Fruit fly (Drosophila melanogaster) whole organism, embryonic: ENCODE data around the gene TwdlC.
A peak's percentile ranks its signal among the peaks of the same experiment; 100 is the strongest.

ENCODE experiments used
- Awh ChIP-seq: fragments of 200-800 bp; sonication (Bioruptor generic); IDR thresholded peaks from 2 replicates; pipeline ENCODE4, ENCODE4 v1.3.6; 2022; ENCODE audit warnings: missing biosample characterization, missing genetic modification characterization
- Bteb2 ChIP-seq: fragments of 200-800 bp; sonication (Bioruptor generic); optimal IDR thresholded peaks from 2 replicates; lab custom pipeline; 2016; ENCODE audit warnings: missing biosample characterization, missing genetic modification characterization
- CG1024 ChIP-seq: fragments of 200-800 bp; sonication (Bioruptor generic); IDR thresholded peaks from 2 replicates; pipeline ENCODE4 v1.3.6; 2022; ENCODE audit warnings: missing biosample characterization, missing genetic modification characterization
- CG11695 ChIP-seq: fragments of 200-800 bp; sonication (Bioruptor generic); IDR thresholded peaks from 3 replicates; pipeline ENCODE4 v1.3.6; 2022; ENCODE audit warnings: missing biosample characterization, missing genetic modification characterization
- CG11696 ChIP-seq: fragments of 200-800 bp; sonication (Bioruptor generic); IDR thresholded peaks from 2 replicates; pipeline ENCODE4 v1.3.6; 2022; ENCODE audit warnings: missing biosample characterization, missing genetic modification characterization
- CG13123 ChIP-seq: fragments of 200-800 bp; sonication (Bioruptor generic); optimal IDR thresholded peaks from 2 replicates; lab custom pipeline; 2016; ENCODE audit warnings: missing biosample characterization, missing genetic modification characterization
- CG13894 ChIP-seq: fragments of 200-800 bp; sonication (Bioruptor generic); optimal IDR thresholded peaks from 3 replicates; lab custom pipeline; 2018; ENCODE audit warnings: missing biosample characterization, mild to moderate bottlenecking, missing genetic modification characterization, moderate library complexity
- CG15479 ChIP-seq: fragments of 200-800 bp; sonication (Bioruptor generic); optimal IDR thresholded peaks from 3 replicates; lab custom pipeline; 2019; ENCODE audit warnings: missing biosample characterization, mild to moderate bottlenecking, missing genetic modification characterization, moderate library complexity
- CG17612 ChIP-seq: fragments of 200-800 bp; sonication (Bioruptor generic); IDR thresholded peaks from 2 replicates; pipeline ENCODE4 v1.3.6; 2022; ENCODE audit warnings: missing biosample characterization, missing genetic modification characterization
- CG18599 ChIP-seq: fragments of 200-800 bp; sonication (Bioruptor generic); optimal IDR thresholded peaks from 3 replicates; lab custom pipeline; 2017; ENCODE audit warnings: missing biosample characterization, missing genetic modification characterization, mild to moderate bottlenecking, moderate library complexity, missing genetic modification reagents
- CG18764 ChIP-seq: fragments of 200-800 bp; sonication (Bioruptor generic); optimal IDR thresholded peaks from 3 replicates; lab custom pipeline; 2016; ENCODE audit warnings: missing biosample characterization, missing genetic modification characterization
- CG30020 ChIP-seq: fragments of 200-800 bp; optimal IDR thresholded peaks from 2 replicates; lab custom pipeline; 2019; ENCODE audit warnings: missing biosample characterization, mild to moderate bottlenecking, missing genetic modification characterization, moderate library complexity
- CG31388 ChIP-seq: fragments of 200-800 bp; sonication (Bioruptor generic); optimal IDR thresholded peaks from 2 replicates; lab custom pipeline; 2016; ENCODE audit warnings: missing biosample characterization, missing genetic modification characterization
- CG33213 ChIP-seq: fragments of 200-800 bp; sonication (Bioruptor generic); optimal IDR thresholded peaks from 3 replicates; lab custom pipeline; 2016; ENCODE audit warnings: missing biosample characterization, missing genetic modification characterization
- CG3847 ChIP-seq: fragments of 200-800 bp; sonication (Bioruptor generic); IDR thresholded peaks from 2 replicates; pipeline ENCODE4 v1.3.6; 2022; ENCODE audit warnings: missing biosample characterization, missing genetic modification characterization
- CG6272 ChIP-seq: fragments of 200-800 bp; sonication (Bioruptor generic); IDR thresholded peaks from 2 replicates; pipeline ENCODE4 v1.3.6; 2022; ENCODE audit warnings: missing biosample characterization, missing genetic modification characterization
- CG6683 ChIP-seq: fragments of 200-800 bp; sonication (Bioruptor generic); optimal IDR thresholded peaks from 2 replicates; lab custom pipeline; 2017; ENCODE audit warnings: missing biosample characterization, mild to moderate bottlenecking, missing genetic modification characterization, missing genetic modification reagents
- CG6813 ChIP-seq: fragments of 200-800 bp; sonication (Bioruptor generic); optimal IDR thresholded peaks from 2 replicates; lab custom pipeline; 2017; ENCODE audit warnings: missing biosample characterization, missing genetic modification characterization, mild to moderate bottlenecking, moderate library complexity, missing genetic modification reagents
- CG7556 ChIP-seq: fragments of 200-800 bp; sonication (Bioruptor generic); optimal IDR thresholded peaks from 2 replicates; lab custom pipeline; 2017; ENCODE audit warnings: missing biosample characterization, mild to moderate bottlenecking, missing genetic modification characterization
- CG9727 ChIP-seq: fragments of 200-800 bp; sonication (Bioruptor generic); optimal IDR thresholded peaks from 3 replicates; lab custom pipeline; 2017; ENCODE audit warnings: missing biosample characterization, mild to moderate bottlenecking, missing genetic modification characterization
- Dbx ChIP-seq: fragments of 200-800 bp; sonication (Bioruptor generic); IDR thresholded peaks from 3 replicates; pipeline ENCODE4 v1.3.6; 2022; ENCODE audit warnings: missing biosample characterization, missing genetic modification characterization
- Dfd ChIP-seq, 2 experiments: fragments of >200 bp; optimal IDR thresholded peaks; 2 replicates each; lab custom pipeline; 2017; ENCODE audit warnings: missing biosample characterization in 2 of 2, missing genetic modification characterization in 2 of 2
- Jarid2 ChIP-seq: fragments of 200-800 bp; sonication (Bioruptor generic); optimal IDR thresholded peaks from 3 replicates; lab custom pipeline; 2017; ENCODE audit warnings: mild to moderate bottlenecking, missing biosample characterization, missing genetic modification reagents, missing genetic modification characterization
- Lim3 ChIP-seq: fragments of 200-800 bp; sonication (Bioruptor generic); IDR thresholded peaks from 2 replicates; pipeline ENCODE4 v1.3.6; 2022; ENCODE audit warnings: missing biosample characterization, missing genetic modification characterization
- Mad ChIP-seq: fragments of 200-800 bp; sonication (Bioruptor generic); optimal IDR thresholded peaks from 2 replicates; lab custom pipeline; 2016; ENCODE audit warnings: missing biosample characterization, missing genetic modification characterization
- Mes4 ChIP-seq: fragments of 200-800 bp; sonication (Bioruptor generic); optimal IDR thresholded peaks from 2 replicates; lab custom pipeline; 2016; ENCODE audit warnings: missing biosample characterization, missing genetic modification characterization
- Myb ChIP-seq: fragments of 200-800 bp; sonication (Bioruptor generic); optimal IDR thresholded peaks from 2 replicates; lab custom pipeline; 2016; ENCODE audit warnings: missing biosample characterization, missing genetic modification characterization
- Nf-YB ChIP-seq: fragments of 200-800 bp; sonication (Bioruptor generic); optimal IDR thresholded peaks from 3 replicates; lab custom pipeline; 2019; ENCODE audit warnings: missing biosample characterization, mild to moderate bottlenecking, missing genetic modification characterization, moderate library complexity
- Oli ChIP-seq: fragments of 200-800 bp; sonication (Bioruptor generic); optimal IDR thresholded peaks from 2 replicates; lab custom pipeline; 2018; ENCODE audit warnings: missing biosample characterization, mild to moderate bottlenecking, missing genetic modification characterization, moderate library complexity
- Ptx1 ChIP-seq: fragments of 200-800 bp; sonication (Bioruptor generic); IDR thresholded peaks from 2 replicates; pipeline ENCODE4 v1.3.6; 2022; ENCODE audit warnings: missing biosample characterization, missing genetic modification characterization
- TFAM ChIP-seq: fragments of 200-800 bp; sonication (Bioruptor generic); optimal IDR thresholded peaks from 2 replicates; lab custom pipeline; 2017; ENCODE audit warnings: missing biosample characterization, missing genetic modification characterization, inconsistent platforms
- Vsx1 ChIP-seq: fragments of 200-800 bp; sonication (Bioruptor generic); optimal IDR thresholded peaks from 2 replicates; lab custom pipeline; 2017; ENCODE audit warnings: missing biosample characterization, mild to moderate bottlenecking, missing genetic modification characterization, missing genetic modification reagents
- ase ChIP-seq: fragments of 200-800 bp; sonication (Bioruptor generic); IDR thresholded peaks from 3 replicates; pipeline ENCODE4 v1.3.6; 2022; ENCODE audit warnings: missing biosample characterization, missing genetic modification characterization
- bbx ChIP-seq: fragments of 200-800 bp; sonication (Bioruptor generic); IDR thresholded peaks from 2 replicates; pipeline ENCODE4 v1.3.6; 2022; ENCODE audit warnings: missing biosample characterization, missing genetic modification characterization; ENCODE audit not compliant: partially characterized antibody
- btn ChIP-seq: fragments of 200-800 bp; sonication (Bioruptor generic); optimal IDR thresholded peaks from 2 replicates; lab custom pipeline; 2016; ENCODE audit warnings: missing biosample characterization, missing genetic modification characterization
- eyg ChIP-seq: fragments of 200-800 bp; sonication (Bioruptor generic); optimal IDR thresholded peaks from 3 replicates; lab custom pipeline; 2016; ENCODE audit warnings: missing biosample characterization, missing genetic modification characterization
- gcm ChIP-seq: fragments of 200-800 bp; sonication (Bioruptor generic); optimal IDR thresholded peaks from 2 replicates; lab custom pipeline; 2019; ENCODE audit warnings: missing biosample characterization, mild to moderate bottlenecking, missing genetic modification characterization, moderate library complexity
- her ChIP-seq: fragments of 200-800 bp; sonication (Bioruptor generic); optimal IDR thresholded peaks from 2 replicates; lab custom pipeline; 2016; ENCODE audit warnings: missing biosample characterization, missing genetic modification characterization
- lbe ChIP-seq: fragments of 200-800 bp; sonication (Bioruptor generic); optimal IDR thresholded peaks from 2 replicates; lab custom pipeline; 2016; ENCODE audit warnings: missing biosample characterization, mild to moderate bottlenecking, missing genetic modification characterization
- mam ChIP-seq: fragments of 200-800 bp; sonication (Bioruptor generic); optimal IDR thresholded peaks from 3 replicates; lab custom pipeline; 2016; ENCODE audit warnings: missing biosample characterization, missing genetic modification characterization
- nerfin-1 ChIP-seq: fragments of 200-800 bp; sonication (Bioruptor generic); optimal IDR thresholded peaks from 3 replicates; lab custom pipeline; 2019; ENCODE audit warnings: missing biosample characterization, mild to moderate bottlenecking, missing genetic modification characterization, moderate library complexity
- nerfin-2 ChIP-seq: fragments of 200-800 bp; sonication (Bioruptor generic); IDR thresholded peaks from 2 replicates; pipeline ENCODE4 v1.3.6; 2022; ENCODE audit warnings: missing biosample characterization, missing genetic modification characterization; ENCODE audit not compliant: partially characterized antibody
- salm ChIP-seq: fragments of 200-800 bp; sonication (Bioruptor generic); optimal IDR thresholded peaks from 2 replicates; lab custom pipeline; 2018; ENCODE audit warnings: missing biosample characterization, mild to moderate bottlenecking, missing genetic modification characterization
- sd ChIP-seq: fragments of 200-800 bp; sonication (Bioruptor generic); optimal IDR thresholded peaks from 3 replicates; lab custom pipeline; 2018; ENCODE audit warnings: missing biosample characterization, mild to moderate bottlenecking, missing genetic modification characterization, moderate library complexity
- sens ChIP-seq: fragments of 200-800 bp; sonication (Bioruptor generic); peaks from one replicate; lab custom pipeline; 2016; ENCODE audit warnings: missing biosample characterization, missing genetic modification characterization
- sima ChIP-seq: fragments of 200-800 bp; sonication (Bioruptor generic); optimal IDR thresholded peaks from 2 replicates; lab custom pipeline; 2016; ENCODE audit warnings: missing biosample characterization, missing genetic modification characterization
- sisA ChIP-seq: fragments of 200-800 bp; sonication (Bioruptor generic); IDR thresholded peaks from 2 replicates; pipeline ENCODE4 v1.3.6; 2022; ENCODE audit warnings: missing biosample characterization, missing genetic modification characterization
- sqz ChIP-seq: fragments of 200-800 bp; sonication (Bioruptor generic); optimal IDR thresholded peaks from 3 replicates; lab custom pipeline; 2018; ENCODE audit warnings: missing biosample characterization, mild to moderate bottlenecking, missing genetic modification characterization
- trem ChIP-seq: fragments of 200-800 bp; optimal IDR thresholded peaks from 3 replicates; lab custom pipeline; 2019; ENCODE audit warnings: missing biosample characterization, mild to moderate bottlenecking, missing genetic modification characterization, moderate library complexity
- twi ChIP-seq: fragments of 200-800 bp; optimal IDR thresholded peaks from 2 replicates; lab custom pipeline; 2019; ENCODE audit warnings: missing biosample characterization, mild to moderate bottlenecking, missing genetic modification characterization, moderate library complexity
- z ChIP-seq: fragments of 200-800 bp; sonication (Bioruptor generic); IDR thresholded peaks from 3 replicates; pipeline ENCODE4 v1.3.6; 2022; ENCODE audit warnings: missing biosample characterization, missing genetic modification characterization

TwdlC gene

dm6 chr3R:26952200-26952856, 42.3 kb upstream of the TwdlC start (continued):
- TF ChIP-seq Dfd (GFP tag; optimal IDR thresholded peaks at IDR 0.05; lab: Kevin White, UChicago) (no peak), twi (no peak), CG6683 (GFP tag; lab: Kevin White, UChicago) (no peak), Jarid2 (no peak), CG31388 (GFP tag; lab: Kevin White, UChicago) (no peak), Dbx (GFP tag; lab: Robert Waterston, UW) (peak; percentile 36; the same call in 1 of the 3 replicates), Myb (GFP tag; lab: Kevin White, UChicago) (no peak), eyg (no peak), nerfin-2 (GFP tag; lab: Robert Waterston, UW) (no peak), Mad (GFP tag; lab: Kevin White, UChicago) (no peak), CG11695 (GFP tag; lab: Robert Waterston, UW) (no peak), CG13894 (tag; lab: Kevin White, UChicago) (peak; percentile 10), TFAM (GFP tag; lab: Kevin White, UChicago) (no peak), Mes4 (GFP tag; lab: Kevin White, UChicago) (no peak), sima (no peak), CG30020 (tag; lab: Kevin White, UChicago) (no peak), sens (GFP tag; lab: Kevin White, UChicago) (no peak), salm (tag; lab: Kevin White, UChicago) (no peak), CG3847 (no peak), CG6272 (GFP tag; lab: Robert Waterston, UW) (no peak), z (GFP tag; lab: Robert Waterston, UW) (no peak; the same call in 2 of the 3 replicates), lbe (GFP tag; lab: Kevin White, UChicago) (no peak), her (GFP tag; lab: Kevin White, UChicago) (no peak), CG15479 (no peak), btn (no peak), CG1024 (GFP tag; lab: Robert Waterston, UW) (no peak), CG6813 (GFP tag; lab: Kevin White, UChicago) (peak; percentile 31), Vsx1 (GFP tag; lab: Kevin White, UChicago) (no peak), ase (GFP tag; lab: Robert Waterston, UW) (no peak), sd (no peak), bbx (GFP tag; lab: Robert Waterston, UW) (no peak), CG7556 (GFP tag; lab: Kevin White, UChicago) (peak; percentile 25), Nf-YB (GFP tag; lab: Kevin White, UChicago) (no peak), nerfin-1 (tag; lab: Kevin White, UChicago) (no peak), mam (GFP tag; lab: Kevin White, UChicago) (peak; percentile 59), Ptx1 (no peak), CG17612 (GFP tag; lab: Robert Waterston, UW) (no peak), trem (tag; lab: Kevin White, UChicago) (no peak), CG18599 (GFP tag; lab: Kevin White, UChicago) (peak; percentile 73), CG13123 (GFP tag; lab: Kevin White, UChicago) (no peak), sisA (GFP tag; lab: Robert Waterston, UW) (no peak), CG11696 (no peak), Lim3 (GFP tag; lab: Robert Waterston, UW) (no peak), CG33213 (no peak), Bteb2 (GFP tag; lab: Kevin White, UChicago) (no peak), gcm (GFP tag; lab: Kevin White, UChicago) (no peak), sqz (GFP tag; lab: Kevin White, UChicago) (no peak), Oli (tag; lab: Kevin White, UChicago) (no peak), CG9727 (no peak), Awh (GFP tag; lab: Robert Waterston, UW) (no peak), CG18764 (GFP tag; lab: Kevin White, UChicago) (no peak)
